Worm (Caenorhabditis elegans) whole organism, L3 larva: ENCODE data around the gene acr-9.

Source experiments
- ZK546.5 ChIP-seq: sonication (generic microtip); optimal IDR thresholded peaks from 2 replicates; lab custom pipeline; 2017; ENCODE audit warnings: missing biosample characterization, missing genetic modification characterization
- egl-5 ChIP-seq: fragments of 150-350 bp; optimal IDR thresholded peaks from 2 replicates; lab custom pipeline; 2017; ENCODE audit warnings: missing biosample characterization, missing genetic modification reagents, missing genetic modification characterization, inconsistent platforms
- fkh-10 ChIP-seq: sonication (generic microtip); optimal IDR thresholded peaks from 2 replicates; lab custom pipeline; 2017; ENCODE audit warnings: missing biosample characterization, missing genetic modification reagents, missing genetic modification characterization
- lin-15B ChIP-seq: fragments of 150-350 bp; optimal IDR thresholded peaks from 2 replicates; lab custom pipeline; 2014; ENCODE audit warnings: missing biosample characterization, missing genetic modification characterization
- nhr-11 ChIP-seq: fragments of 150-350 bp; optimal IDR thresholded peaks from 2 replicates; lab custom pipeline; 2014; ENCODE audit warnings: missing biosample characterization, missing genetic modification characterization
- nhr-12 ChIP-seq: fragments of 150-350 bp; optimal IDR thresholded peaks from 2 replicates; lab custom pipeline; 2014; ENCODE audit warnings: missing biosample characterization, missing genetic modification characterization
- nhr-23 ChIP-seq: fragments of 150-350 bp; optimal IDR thresholded peaks from 2 replicates; lab custom pipeline; 2014; ENCODE audit warnings: missing biosample characterization, missing genetic modification reagents, missing genetic modification characterization
- nhr-28 ChIP-seq: fragments of 150-350 bp; optimal IDR thresholded peaks from 2 replicates; lab custom pipeline; 2014; ENCODE audit warnings: missing biosample characterization, missing genetic modification characterization
- nhr-67 ChIP-seq: fragments of 150-350 bp; optimal IDR thresholded peaks from 2 replicates; lab custom pipeline; 2014; ENCODE audit warnings: missing biosample characterization, missing genetic modification characterization
- unc-39 ChIP-seq: sonication (generic microtip); optimal IDR thresholded peaks from 4 replicates; lab custom pipeline; 2017; ENCODE audit warnings: missing biosample characterization, missing genetic modification characterization
- unc-62 ChIP-seq: fragments of 150-350 bp; sonication (generic microtip); optimal IDR thresholded peaks from 4 replicates; lab custom pipeline; 2014; ENCODE audit warnings: missing biosample characterization, missing genetic modification reagents, missing genetic modification characterization

DNA sequence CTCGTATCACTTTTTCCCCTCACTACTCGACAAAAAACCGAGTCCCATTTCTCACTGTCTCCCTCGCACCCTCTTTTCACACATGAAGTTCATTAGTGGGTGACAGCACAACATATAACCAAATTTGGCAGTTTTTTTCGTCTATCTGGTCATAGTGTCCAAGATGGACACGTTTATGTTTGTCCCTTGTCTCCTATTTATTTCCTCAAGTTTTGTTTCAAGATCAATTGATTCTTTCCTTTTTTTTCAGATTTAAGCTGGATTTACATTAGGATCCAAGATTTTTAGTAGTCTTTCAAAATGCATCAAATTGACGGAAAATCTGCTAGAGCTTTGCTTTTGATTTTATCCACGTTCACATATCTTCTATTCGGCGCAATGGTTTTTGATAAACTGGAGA is 7.1 kb downstream of the acr-9 start, which contains the start of gene twk-20:
- TF ChIP-seq lin-15B (tag; lab: Kevin White, UChicago) (no peak), ZK546.5 (tag; lab: Kevin White, UChicago) (no peak), nhr-11 (tag; lab: Kevin White, UChicago) (no peak), nhr-28 (tag; lab: Kevin White, UChicago) (no peak), egl-5 (no peak), unc-62 (GFP tag; lab: Kevin White, UChicago) (no peak), nhr-23 (no peak), fkh-10 (no peak), nhr-12 (tag; lab: Kevin White, UChicago) (no peak), unc-39 (tag; lab: Kevin White, UChicago) (no peak), nhr-67 (tag; lab: Kevin White, UChicago) (no peak)
